Worm (Caenorhabditis elegans) whole organism, midembryonic: Measurements from ENCODE around the gene nsph-1.1.

Source experiments
- T22C8.4 ChIP-seq: fragments of 200-800 bp; sonication (Bioruptor generic); IDR thresholded peaks from 2 replicates; pipeline ENCODE4 v1.3.6; 2022; ENCODE audit warnings: missing genetic modification characterization, missing compliant biosample characterization
- cog-1 ChIP-seq: sonication (generic microtip); optimal IDR thresholded peaks from 2 replicates; lab custom pipeline; 2016; ENCODE audit warnings: missing genetic modification characterization, missing compliant biosample characterization
- flt-1 ChIP-seq: fragments of 200-800 bp; sonication (Bioruptor generic); IDR thresholded peaks from 2 replicates; pipeline ENCODE4 v1.3.6; 2022; ENCODE audit warnings: missing genetic modification characterization, missing compliant biosample characterization
- klf-2 ChIP-seq: fragments of 200-800 bp; sonication (Bioruptor generic); conservative IDR thresholded peaks from 2 replicates; pipeline ENCODE4 v1.3.6; 2022; ENCODE audit warnings: missing genetic modification reagents, missing genetic modification characterization, missing compliant biosample characterization
- med-1 ChIP-seq: sonication (generic microtip); optimal IDR thresholded peaks from 2 replicates; lab custom pipeline; 2017; ENCODE audit warnings: missing genetic modification characterization, mild to moderate bottlenecking, missing compliant biosample characterization, antibody characterized with exemption, missing genetic modification reagents; ENCODE audit not compliant: insufficient read depth
- ref-1 ChIP-seq: fragments of 200-800 bp; sonication (Bioruptor generic); conservative IDR thresholded peaks from 2 replicates; pipeline ENCODE4 v1.3.6; 2022; ENCODE audit warnings: missing genetic modification reagents, missing genetic modification characterization, missing compliant biosample characterization
- tab-1 ChIP-seq: fragments of 200-800 bp; sonication (Bioruptor generic); IDR thresholded peaks from 2 replicates; pipeline ENCODE4 v1.3.6; 2022; ENCODE audit warnings: missing genetic modification characterization, missing compliant biosample characterization
- ztf-23 ChIP-seq: fragments of 200-800 bp; sonication (Bioruptor generic); IDR thresholded peaks from 2 replicates; pipeline ENCODE4 v1.3.6; 2022; ENCODE audit warnings: missing genetic modification reagents, missing genetic modification characterization, missing compliant biosample characterization
- ztf-29 ChIP-seq: fragments of 200-800 bp; sonication (Bioruptor generic); IDR thresholded peaks from 2 replicates; pipeline ENCODE4 v1.3.6; 2022; ENCODE audit warnings: missing genetic modification reagents, missing genetic modification characterization, missing compliant biosample characterization

nsph-1.1 gene

DNA sequence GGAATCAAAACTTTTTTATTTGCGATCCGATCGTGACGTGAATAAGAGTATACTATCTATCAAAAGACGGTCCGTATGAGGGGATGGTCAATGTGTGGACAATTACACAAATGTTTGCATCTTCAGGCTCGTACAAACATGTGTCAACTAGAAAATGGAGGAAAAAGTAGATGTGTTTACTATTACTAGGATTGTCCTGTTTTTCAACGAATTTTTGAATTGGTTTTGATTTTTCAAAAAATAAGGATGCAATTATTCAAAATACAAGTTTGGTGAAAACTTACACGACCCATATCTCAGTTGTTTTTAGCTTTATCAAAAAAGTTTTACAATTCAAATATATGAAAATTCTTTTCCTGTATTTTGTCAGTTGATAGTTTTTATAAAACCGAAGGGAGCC, 11.3 kb upstream of the nsph-1.1 start, which contains the start of gene K08F8.7:
K08F8.7 (minus strand) TSS at position 101 of the 400 bp plus-strand sequence.
- TF ChIP-seq ztf-29: no peak
- TF ChIP-seq ztf-23 (GFP tag; lab: Robert Waterston, UW): no peak
- TF ChIP-seq med-1: no peak
- TF ChIP-seq cog-1: no peak
- no peak for TF ChIP-seq klf-2 (GFP tag; lab: Robert Waterston, UW)
- no peak for TF ChIP-seq flt-1 (GFP tag; lab: Robert Waterston, UW)
- TF ChIP-seq T22C8.4 (GFP tag; lab: Robert Waterston, UW): no peak
- no peak for TF ChIP-seq tab-1
- TF ChIP-seq ref-1 (GFP tag; lab: Robert Waterston, UW): no peak

DNA sequence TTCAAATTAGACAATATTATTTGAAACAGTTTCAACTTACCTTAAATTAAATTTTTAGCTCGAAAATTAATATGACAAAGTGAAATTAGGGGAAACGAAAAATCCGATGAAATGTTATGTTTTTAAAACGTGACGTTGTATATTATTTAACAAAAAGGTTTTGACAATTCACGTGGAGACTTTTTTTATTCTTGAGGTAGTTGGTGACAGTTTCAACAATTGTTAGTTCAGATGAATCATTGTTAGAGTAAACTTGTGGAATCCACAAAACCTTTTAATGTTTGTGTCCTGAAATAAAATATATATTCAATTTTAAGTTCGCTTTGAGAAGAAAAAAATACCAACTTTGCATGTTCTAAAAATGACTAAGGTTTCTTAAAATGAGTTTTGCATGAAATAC, 7.1 kb upstream of the nsph-1.1 start, which contains the start of gene fut-1:
fut-1 (minus strand) TSS at position 101 of the 400 bp plus-strand sequence.
- TF ChIP-seq med-1 (no peak), cog-1 (no peak)

DNA sequence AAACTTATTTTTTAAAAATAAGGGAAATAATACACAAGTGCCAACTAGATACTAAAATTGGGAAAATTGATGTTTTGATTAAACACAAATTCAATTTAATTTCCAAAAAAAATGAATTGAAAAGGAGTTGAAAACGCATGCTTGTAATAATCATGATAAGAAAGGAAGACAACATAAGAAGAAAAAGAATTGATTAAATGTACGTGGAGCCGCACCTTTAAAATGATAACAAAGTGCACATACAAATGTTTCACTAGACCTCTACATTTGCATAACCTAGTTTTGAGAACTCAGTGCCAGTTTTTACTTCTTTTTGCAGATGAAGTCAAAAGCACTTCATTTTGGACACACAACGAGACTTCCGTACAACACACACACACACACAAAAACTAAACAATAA, 4.8 kb upstream of the nsph-1.1 start:
- TF ChIP-seq med-1 (no peak), cog-1 (no peak), ztf-23 (GFP tag; lab: Robert Waterston, UW) (no peak), tab-1 (no peak), klf-2 (GFP tag; lab: Robert Waterston, UW) (no peak), ref-1 (GFP tag; lab: Robert Waterston, UW) (no peak), flt-1 (GFP tag; lab: Robert Waterston, UW) (no peak)

DNA sequence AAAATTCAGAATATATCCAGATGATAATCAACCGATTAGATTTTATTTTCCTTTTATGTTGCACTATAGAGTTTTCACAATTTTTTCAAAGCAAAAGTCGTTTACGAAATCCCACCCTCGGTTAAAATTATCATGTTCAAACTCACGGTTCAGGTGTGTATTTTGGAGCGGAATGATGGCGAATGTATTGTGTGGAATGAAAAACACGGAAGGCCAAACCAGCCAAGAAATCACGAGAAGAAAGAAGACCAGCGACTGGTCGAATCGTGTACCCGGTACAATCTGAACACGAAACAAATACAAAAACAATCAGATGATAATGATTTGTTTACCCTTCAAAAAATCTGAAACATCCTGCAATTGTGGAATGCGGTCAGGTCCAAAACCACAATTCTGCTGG, 3.2 kb upstream of the nsph-1.1 start:
- TF ChIP-seq tab-1 (no peak), ztf-23 (GFP tag; lab: Robert Waterston, UW) (no peak), ztf-29 (no peak), T22C8.4 (GFP tag; lab: Robert Waterston, UW) (no peak), flt-1 (GFP tag; lab: Robert Waterston, UW) (no peak), med-1 (no peak), klf-2 (GFP tag; lab: Robert Waterston, UW) (no peak), ref-1 (GFP tag; lab: Robert Waterston, UW) (no peak), cog-1 (no peak)

DNA sequence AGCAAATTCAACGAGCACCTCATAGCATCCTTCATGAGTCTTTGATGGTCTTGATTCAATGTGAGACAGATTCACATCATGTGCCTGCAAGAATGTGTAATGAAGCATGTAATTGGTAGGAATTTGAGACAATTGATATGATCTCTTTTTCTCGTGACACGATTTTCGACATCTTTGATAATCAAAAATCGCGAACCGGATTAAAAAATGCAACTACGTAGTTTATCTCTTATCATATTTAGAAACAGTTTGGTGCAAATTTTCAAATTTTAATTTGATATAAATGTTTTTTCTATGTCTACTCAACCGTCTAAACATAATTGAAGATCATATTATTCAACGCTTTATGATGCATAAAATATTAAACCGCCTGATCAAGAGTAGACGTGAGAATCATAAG, 2.2 kb upstream of the nsph-1.1 start:
- no peak for TF ChIP-seq tab-1
- no peak for TF ChIP-seq ref-1 (GFP tag; lab: Robert Waterston, UW)
- no peak for TF ChIP-seq flt-1 (GFP tag; lab: Robert Waterston, UW)
- TF ChIP-seq ztf-29: no peak
- no peak for TF ChIP-seq klf-2 (GFP tag; lab: Robert Waterston, UW)
- TF ChIP-seq med-1: no peak

DNA sequence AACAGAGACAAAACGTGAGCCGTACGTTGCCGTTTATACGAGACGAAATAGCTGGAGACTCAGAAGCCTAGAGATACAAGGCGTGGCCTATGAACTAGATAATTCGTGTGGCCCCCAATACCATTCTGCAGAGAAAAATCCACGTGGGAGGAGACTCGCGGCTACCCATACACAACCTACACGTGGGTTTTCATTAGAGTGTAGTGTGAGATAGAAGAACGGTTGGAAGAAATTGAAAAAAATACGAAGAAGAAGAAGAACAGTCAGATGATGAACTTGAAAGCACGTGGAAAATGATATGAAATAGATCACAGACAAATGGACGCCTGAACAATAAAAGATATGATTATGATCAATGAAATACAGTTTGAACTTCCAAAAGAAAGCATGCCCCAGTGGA, 1.4 kb upstream of the nsph-1.1 start:
- TF ChIP-seq ztf-29 (no peak), tab-1 (no peak), T22C8.4 (GFP tag; lab: Robert Waterston, UW) (no peak), ref-1 (GFP tag; lab: Robert Waterston, UW) (no peak)

DNA sequence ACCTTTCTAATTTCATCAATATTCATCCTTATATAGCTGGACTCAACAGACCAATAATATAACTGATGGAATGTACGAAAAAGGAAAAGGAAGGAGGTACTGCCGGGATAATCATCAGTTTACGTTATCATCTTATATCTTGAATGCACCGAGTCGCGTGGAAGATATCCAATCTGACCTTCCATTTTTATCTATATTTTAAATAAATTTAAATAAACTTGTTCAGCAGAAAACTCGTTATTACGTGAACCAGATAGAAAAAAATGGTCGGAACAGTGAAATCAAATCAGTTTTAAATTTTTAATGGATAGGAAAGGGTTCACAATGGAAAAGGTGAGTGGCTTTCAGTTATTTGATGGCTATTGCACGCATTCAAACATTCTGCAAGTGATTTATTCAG, 322 bp downstream of the nsph-1.1 start, which contains the start of gene pah-1:
pah-1 (minus strand) TSS at position 101 of the 400 bp plus-strand sequence.
- no peak for TF ChIP-seq ref-1 (GFP tag; lab: Robert Waterston, UW)
- no peak for TF ChIP-seq flt-1 (GFP tag; lab: Robert Waterston, UW)
- no peak for TF ChIP-seq ztf-23 (GFP tag; lab: Robert Waterston, UW)
- no peak for TF ChIP-seq klf-2 (GFP tag; lab: Robert Waterston, UW)

DNA sequence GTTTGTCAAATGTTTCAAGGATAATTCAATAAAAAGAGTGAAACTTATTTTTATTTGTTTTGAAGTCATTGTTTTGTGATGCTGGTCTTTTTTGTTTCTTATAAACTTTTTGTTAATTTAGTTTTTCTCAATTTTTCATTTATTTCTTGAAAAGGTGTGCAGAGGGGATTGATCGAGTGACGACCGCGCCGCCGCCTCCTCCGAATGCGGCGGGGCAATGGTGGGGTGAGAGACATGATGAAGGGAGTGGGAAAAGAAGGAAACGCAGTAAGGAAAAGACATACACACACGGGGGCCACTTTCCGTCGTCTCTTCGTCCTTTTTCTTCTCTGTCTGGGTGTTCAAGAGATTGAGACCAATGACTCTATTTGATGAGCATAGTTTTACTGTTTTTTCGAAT, 2.8 kb downstream of the nsph-1.1 start:
- TF ChIP-seq cog-1 (no peak), ztf-29 (no peak), tab-1 (no peak), ztf-23 (GFP tag; lab: Robert Waterston, UW) (0 out of 2 replicates have a peak, but pooled peaks have one; percentile 40), ref-1 (GFP tag; lab: Robert Waterston, UW) (no peak), flt-1 (GFP tag; lab: Robert Waterston, UW) (no peak), T22C8.4 (GFP tag; lab: Robert Waterston, UW) (no peak), med-1 (no peak)

DNA sequence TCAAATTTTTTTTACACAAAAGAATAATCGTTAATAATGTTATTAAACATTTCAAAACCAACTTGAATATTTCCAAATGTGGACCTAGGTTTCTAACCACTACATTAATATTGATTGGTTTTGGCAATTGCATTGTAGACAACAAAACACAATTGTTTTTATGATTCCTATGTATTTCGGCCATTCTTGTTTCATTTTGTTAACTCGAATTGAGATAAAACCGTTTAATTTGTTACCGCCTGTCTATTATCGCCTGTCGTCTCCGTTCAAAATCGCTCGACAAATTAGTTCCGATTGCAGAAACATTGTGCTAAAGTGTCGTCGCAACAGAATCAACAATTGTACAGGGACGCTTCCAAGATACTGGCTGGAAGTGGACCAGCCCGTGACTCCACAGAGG, 4.1 kb downstream of the nsph-1.1 start, which contains the start of gene let-19:
let-19 (plus strand) TSS at position 301 of the 400 bp plus-strand sequence.
- TF ChIP-seq flt-1 (GFP tag; lab: Robert Waterston, UW) (no peak), ref-1 (GFP tag; lab: Robert Waterston, UW) (no peak)

DNA sequence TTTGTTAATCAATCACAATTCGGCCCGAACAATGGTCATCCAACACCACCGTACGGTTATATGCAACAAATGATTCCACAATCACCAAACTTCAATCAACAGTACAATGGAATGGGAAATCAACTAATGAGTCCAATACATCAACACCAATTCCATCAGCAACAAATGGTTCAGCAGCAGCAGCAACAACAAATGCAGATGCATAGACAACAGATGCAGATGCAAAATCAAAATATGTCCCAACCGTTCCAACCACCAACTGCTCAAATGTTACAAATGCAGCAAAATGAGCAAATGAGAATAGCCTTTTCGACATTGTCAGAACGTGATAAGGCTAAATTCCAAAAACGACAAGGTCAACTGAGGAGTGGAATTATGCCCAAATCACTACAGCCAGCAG, 9.9 kb downstream of the nsph-1.1 start:
- TF ChIP-seq cog-1: no peak

DNA sequence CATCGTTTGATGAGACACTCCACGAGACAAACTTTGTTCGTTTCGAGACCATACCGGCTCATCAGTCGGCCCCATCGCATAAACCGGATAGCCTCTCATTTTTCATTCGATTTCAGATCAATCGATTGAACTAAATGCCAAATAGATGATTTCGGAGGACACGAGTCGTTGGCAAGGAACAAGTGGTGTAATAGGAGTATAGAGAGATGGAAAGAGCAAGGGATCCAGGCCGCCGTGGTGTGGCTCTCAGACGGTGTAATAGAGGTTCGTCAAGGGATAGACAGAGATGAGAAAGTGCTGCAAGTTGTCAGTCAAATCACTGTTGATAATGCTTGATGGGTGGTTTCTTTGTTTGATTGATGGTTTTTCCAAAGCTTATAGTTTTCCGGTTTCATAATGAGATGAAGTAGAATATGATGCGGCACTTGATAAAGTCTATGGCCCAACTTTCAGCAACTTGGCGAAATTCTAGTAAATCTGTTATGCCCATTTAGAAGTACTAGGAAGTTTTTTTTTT, 16.9 kb downstream of the nsph-1.1 start, which contains the start of gene sgn-1:
sgn-1 (minus strand) TSS at position 220 of the 517 bp plus-strand sequence.
- TF ChIP-seq ref-1 (GFP tag; lab: Robert Waterston, UW) (no peak), klf-2 (GFP tag; lab: Robert Waterston, UW) (no peak), med-1 (no peak), ztf-29 (no peak), cog-1 (no peak), ztf-23 (GFP tag; lab: Robert Waterston, UW) (no peak), tab-1 (no peak), flt-1 (GFP tag; lab: Robert Waterston, UW) (no peak), T22C8.4 (GFP tag; lab: Robert Waterston, UW) (no peak)
